Fruit fly (Drosophila melanogaster) whole organism, embryonic: Measurements from ENCODE around the gene CG7685.

ENCODE experiments used
- Bgb ChIP-seq: fragments of 200-800 bp; sonication (Bioruptor generic); IDR thresholded peaks from 2 replicates; pipeline ENCODE4 v1.3.6; 2022; ENCODE audit warnings: missing biosample characterization, missing genetic modification characterization; ENCODE audit not compliant: partially characterized antibody
- CG10267 ChIP-seq: fragments of 200-800 bp; sonication (Bioruptor generic); optimal IDR thresholded peaks from 2 replicates; lab custom pipeline; 2018; ENCODE audit warnings: missing biosample characterization, mild to moderate bottlenecking, missing genetic modification characterization, moderate library complexity
- CG13123 ChIP-seq: fragments of 200-800 bp; sonication (Bioruptor generic); optimal IDR thresholded peaks from 2 replicates; lab custom pipeline; 2016; ENCODE audit warnings: missing biosample characterization, missing genetic modification characterization
- CG13894 ChIP-seq: fragments of 200-800 bp; sonication (Bioruptor generic); optimal IDR thresholded peaks from 3 replicates; lab custom pipeline; 2018; ENCODE audit warnings: missing biosample characterization, mild to moderate bottlenecking, missing genetic modification characterization, moderate library complexity
- CG16815 ChIP-seq: fragments of 200-800 bp; sonication (Bioruptor generic); optimal IDR thresholded peaks from 3 replicates; lab custom pipeline; 2017; ENCODE audit warnings: missing biosample characterization, mild to moderate bottlenecking, missing genetic modification characterization
- CG17361 ChIP-seq: fragments of 200-800 bp; sonication (Bioruptor generic); IDR thresholded peaks from 3 replicates; pipeline ENCODE4 v1.3.6; 2022; ENCODE audit warnings: missing biosample characterization, missing genetic modification characterization
- CG17912 ChIP-seq: fragments of 200-800 bp; sonication (Bioruptor generic); optimal IDR thresholded peaks from 2 replicates; lab custom pipeline; 2018; ENCODE audit warnings: missing biosample characterization, mild to moderate bottlenecking, missing genetic modification characterization
- CG18599 ChIP-seq: fragments of 200-800 bp; sonication (Bioruptor generic); optimal IDR thresholded peaks from 3 replicates; lab custom pipeline; 2017; ENCODE audit warnings: missing biosample characterization, missing genetic modification characterization, mild to moderate bottlenecking, moderate library complexity, missing genetic modification reagents
- CG2678 ChIP-seq: fragments of 200-800 bp; sonication (Bioruptor generic); optimal IDR thresholded peaks from 3 replicates; lab custom pipeline; 2019; ENCODE audit warnings: missing biosample characterization, mild to moderate bottlenecking, missing genetic modification characterization, moderate library complexity
- CG33213 ChIP-seq: fragments of 200-800 bp; sonication (Bioruptor generic); optimal IDR thresholded peaks from 3 replicates; lab custom pipeline; 2016; ENCODE audit warnings: missing biosample characterization, missing genetic modification characterization
- CG42726 ChIP-seq: fragments of 200-800 bp; sonication (Bioruptor generic); IDR thresholded peaks from 2 replicates; pipeline ENCODE4 v1.3.6; 2022; ENCODE audit warnings: missing biosample characterization, missing genetic modification characterization; ENCODE audit not compliant: partially characterized antibody
- CG4360 ChIP-seq: fragments of 200-800 bp; sonication (Bioruptor generic); IDR thresholded peaks from 2 replicates; pipeline ENCODE4 v1.3.6; 2022; ENCODE audit warnings: missing biosample characterization, missing genetic modification characterization
- CG43689 ChIP-seq: fragments of 200-800 bp; sonication (Bioruptor generic); IDR thresholded peaks from 2 replicates; pipeline ENCODE4 v1.3.6; 2022; ENCODE audit warnings: missing biosample characterization, missing genetic modification characterization
- CG5245 ChIP-seq: fragments of 200-800 bp; sonication (Bioruptor generic); optimal IDR thresholded peaks from 3 replicates; lab custom pipeline; 2016; ENCODE audit warnings: missing biosample characterization, missing genetic modification characterization
- CG7963 ChIP-seq: fragments of 200-800 bp; sonication (Bioruptor generic); IDR thresholded peaks from 3 replicates; pipeline ENCODE4 v1.3.6; 2022; ENCODE audit warnings: missing biosample characterization, missing genetic modification characterization; ENCODE audit not compliant: partially characterized antibody
- CG8388 ChIP-seq: fragments of 200-800 bp; sonication (Bioruptor generic); optimal IDR thresholded peaks from 2 replicates; lab custom pipeline; 2019; ENCODE audit warnings: missing biosample characterization, mild to moderate bottlenecking, missing genetic modification characterization, moderate library complexity
- CG8765 ChIP-seq: fragments of 200-800 bp; sonication (Bioruptor generic); IDR thresholded peaks from 2 replicates; pipeline ENCODE4 v1.3.6; 2022; ENCODE audit warnings: missing biosample characterization, missing genetic modification characterization
- Drgx ChIP-seq: fragments of 200-800 bp; sonication (Bioruptor generic); IDR thresholded peaks from 2 replicates; pipeline ENCODE4 v1.3.6; 2022; ENCODE audit warnings: missing biosample characterization, missing genetic modification characterization
- Fer3 ChIP-seq: fragments of 200-800 bp; sonication (Bioruptor generic); optimal IDR thresholded peaks from 2 replicates; lab custom pipeline; 2018; ENCODE audit warnings: missing biosample characterization, mild to moderate bottlenecking, missing genetic modification characterization, moderate library complexity
- HLH3B ChIP-seq: fragments of 200-800 bp; sonication (Bioruptor generic); IDR thresholded peaks from 2 replicates; pipeline ENCODE4 v1.3.6; 2022; ENCODE audit warnings: missing biosample characterization, missing genetic modification characterization
- HmgZ ChIP-seq: fragments of 200-800 bp; sonication (Bioruptor generic); optimal IDR thresholded peaks from 2 replicates; lab custom pipeline; 2018; ENCODE audit warnings: missing biosample characterization, mild to moderate bottlenecking, missing genetic modification characterization
- Hmr ChIP-seq: fragments of 200-800 bp; sonication (Bioruptor generic); optimal IDR thresholded peaks from 3 replicates; lab custom pipeline; 2017; ENCODE audit warnings: mild to moderate bottlenecking, missing biosample characterization, missing genetic modification reagents, missing genetic modification characterization
- Hr78 ChIP-seq, 2 experiments: fragments of 200-800 bp in 1 of 2; fragments of >200 bp in 1 of 2; sonication (Bioruptor generic) in 1 of 2; optimal IDR thresholded peaks; 2 replicates each; lab custom pipeline; 2017 to 2019; ENCODE audit warnings: missing biosample characterization in 2 of 2, missing genetic modification characterization in 2 of 2, mild to moderate bottlenecking in 1 of 2, moderate library complexity in 1 of 2
- Hsf ChIP-seq: fragments of 200-800 bp; sonication (Bioruptor generic); optimal IDR thresholded peaks from 3 replicates; lab custom pipeline; 2016; ENCODE audit warnings: missing biosample characterization, missing genetic modification characterization
- Lhr ChIP-seq: fragments of 200-800 bp; sonication (Bioruptor generic); optimal IDR thresholded peaks from 3 replicates; lab custom pipeline; 2017; ENCODE audit warnings: mild to moderate bottlenecking, missing biosample characterization, missing genetic modification reagents, missing genetic modification characterization
- NC2α ChIP-seq: fragments of 200-800 bp; sonication (Bioruptor generic); optimal IDR thresholded peaks from 2 replicates; lab custom pipeline; 2016; ENCODE audit warnings: missing biosample characterization, missing genetic modification characterization
- Rfx ChIP-seq: fragments of 200-800 bp; sonication (Bioruptor generic); IDR thresholded peaks from 2 replicates; pipeline ENCODE4 v1.3.6; 2022; ENCODE audit warnings: missing biosample characterization, missing genetic modification characterization
- Rx ChIP-seq: fragments of 200-800 bp; sonication (Bioruptor generic); IDR thresholded peaks from 2 replicates; pipeline ENCODE4 v1.3.6; 2022; ENCODE audit warnings: missing biosample characterization, missing genetic modification characterization
- Taf1 ChIP-seq: fragments of 200-800 bp; sonication (Bioruptor generic); IDR thresholded peaks from 2 replicates; pipeline ENCODE4 v1.3.6; 2022; ENCODE audit warnings: missing biosample characterization, missing genetic modification characterization
- YL-1 ChIP-seq: fragments of 200-800 bp; sonication (Bioruptor generic); optimal IDR thresholded peaks from 3 replicates; lab custom pipeline; 2017; ENCODE audit warnings: missing biosample characterization, mild to moderate bottlenecking, missing genetic modification characterization
- crp ChIP-seq, 2 experiments: fragments of 200-800 bp; sonication (Bioruptor generic); optimal IDR thresholded peaks; 2 replicates in 1 of 2; 3 replicates in 1 of 2; lab custom pipeline; 2017; ENCODE audit warnings: missing biosample characterization in 2 of 2, missing genetic modification characterization in 2 of 2, mild to moderate bottlenecking in 1 of 2, moderate library complexity in 1 of 2
- gsb ChIP-seq: fragments of 200-800 bp; sonication (Bioruptor generic); IDR thresholded peaks from 2 replicates; pipeline ENCODE4 v1.3.6; 2022; ENCODE audit warnings: missing biosample characterization, missing genetic modification characterization
- lmd ChIP-seq: fragments of 200-800 bp; sonication (Bioruptor generic); IDR thresholded peaks from 2 replicates; pipeline ENCODE4 v1.3.6; 2022; ENCODE audit warnings: missing biosample characterization, missing genetic modification characterization
- nau ChIP-seq: fragments of 200-800 bp; sonication (Bioruptor generic); optimal IDR thresholded peaks from 3 replicates; lab custom pipeline; 2017; ENCODE audit warnings: missing biosample characterization, mild to moderate bottlenecking, missing genetic modification characterization, missing genetic modification reagents
- oc ChIP-seq: fragments of 200-800 bp; sonication (Bioruptor generic); optimal IDR thresholded peaks from 2 replicates; lab custom pipeline; 2018; ENCODE audit warnings: missing biosample characterization, mild to moderate bottlenecking, missing genetic modification characterization, moderate library complexity
- psq ChIP-seq: fragments of 200-800 bp; sonication (Bioruptor generic); optimal IDR thresholded peaks from 2 replicates; lab custom pipeline; 2017; ENCODE audit warnings: missing biosample characterization, missing genetic modification characterization
- rib ChIP-seq: fragments of 200-800 bp; sonication (Bioruptor generic); IDR thresholded peaks from 2 replicates; pipeline ENCODE4 v1.3.6; 2022; ENCODE audit warnings: missing biosample characterization, missing genetic modification characterization
- salm ChIP-seq: fragments of 200-800 bp; sonication (Bioruptor generic); optimal IDR thresholded peaks from 2 replicates; lab custom pipeline; 2018; ENCODE audit warnings: missing biosample characterization, mild to moderate bottlenecking, missing genetic modification characterization
- sd ChIP-seq: fragments of 200-800 bp; sonication (Bioruptor generic); optimal IDR thresholded peaks from 3 replicates; lab custom pipeline; 2018; ENCODE audit warnings: missing biosample characterization, mild to moderate bottlenecking, missing genetic modification characterization, moderate library complexity
- sens-2 ChIP-seq: fragments of 200-800 bp; sonication (Bioruptor generic); IDR thresholded peaks from 2 replicates; pipeline ENCODE4 v1.3.6; 2022; ENCODE audit warnings: missing biosample characterization, missing genetic modification characterization
- seq ChIP-seq: fragments of 200-800 bp; sonication (Bioruptor generic); IDR thresholded peaks from 2 replicates; pipeline ENCODE4 v1.3.6; 2022; ENCODE audit warnings: missing biosample characterization, missing genetic modification characterization
- slbo ChIP-seq: fragments of 200-800 bp; sonication (Bioruptor generic); IDR thresholded peaks from 2 replicates; pipeline ENCODE4 v1.3.6; 2022; ENCODE audit warnings: missing biosample characterization, missing genetic modification characterization
- so ChIP-seq: fragments of 200-800 bp; sonication (Bioruptor generic); IDR thresholded peaks from 3 replicates; pipeline ENCODE4 v1.3.6; 2022; ENCODE audit warnings: missing biosample characterization, missing genetic modification characterization
- stc ChIP-seq: fragments of 200-800 bp; sonication (Bioruptor generic); IDR thresholded peaks from 2 replicates; pipeline ENCODE4 v1.3.6; 2022; ENCODE audit warnings: missing biosample characterization, missing genetic modification characterization
- tna ChIP-seq: fragments of 200-800 bp; sonication (Bioruptor generic); IDR thresholded peaks from 2 replicates; pipeline ENCODE4 v1.3.6; 2022; ENCODE audit warnings: missing biosample characterization, missing genetic modification characterization; ENCODE audit not compliant: partially characterized antibody
- twi ChIP-seq: fragments of 200-800 bp; optimal IDR thresholded peaks from 2 replicates; lab custom pipeline; 2019; ENCODE audit warnings: missing biosample characterization, mild to moderate bottlenecking, missing genetic modification characterization, moderate library complexity
- unc-4 ChIP-seq: fragments of 200-800 bp; sonication (Bioruptor generic); IDR thresholded peaks from 2 replicates; pipeline ENCODE4 v1.3.6; 2022; ENCODE audit warnings: missing biosample characterization, missing genetic modification characterization; ENCODE audit not compliant: partially characterized antibody

Gene CG7685

DNA sequence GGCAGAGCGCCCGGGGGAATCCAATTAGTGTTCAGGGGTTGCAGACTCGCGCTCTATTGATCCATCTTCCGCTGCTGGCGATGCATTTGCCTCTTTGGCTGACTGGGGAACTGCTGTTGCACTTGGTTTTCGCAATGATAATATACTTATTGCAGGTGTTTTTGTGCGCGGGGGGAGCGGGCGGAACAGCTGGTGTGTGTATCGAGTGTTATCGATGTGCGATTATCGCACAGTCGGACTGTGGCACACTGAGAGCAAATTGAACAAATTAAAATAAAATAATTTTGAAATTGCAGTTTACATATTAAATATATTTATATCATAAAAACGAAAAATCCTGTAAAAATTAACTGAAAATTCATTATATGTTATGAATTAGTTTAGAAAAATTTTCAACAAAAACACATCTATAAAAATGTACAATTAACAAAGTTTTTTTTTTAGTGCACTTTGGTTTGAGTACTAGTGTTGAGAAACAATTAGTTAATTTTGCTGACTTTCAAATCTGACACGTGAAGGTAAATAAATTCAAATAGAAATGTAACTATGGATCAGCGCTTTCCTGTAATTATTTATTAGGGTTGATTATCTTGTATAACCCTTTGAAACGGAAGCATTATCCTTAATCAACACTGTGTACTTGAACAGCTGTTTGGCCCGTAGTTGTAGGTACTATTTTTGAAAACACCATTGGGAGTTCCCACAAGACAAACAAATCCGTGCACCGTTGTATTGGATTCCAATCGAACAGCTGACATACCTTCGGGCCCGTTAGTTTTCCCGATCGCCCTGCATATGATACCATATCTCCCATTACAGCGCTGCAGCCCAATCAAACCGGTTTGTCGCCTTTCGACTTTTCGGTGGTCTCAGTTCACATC, 2.0 kb upstream of the CG7685 start, which contains the start of the genes Wdr37 and koko (continued):
- TF ChIP-seq slbo (GFP tag; lab: Robert Waterston, UW) (peak; percentile 99), so (GFP tag; lab: Robert Waterston, UW) (peak; percentile 90), lmd (GFP tag; lab: Robert Waterston, UW) (peak; percentile 98), CG17912 (peak; percentile 48), sens-2 (GFP tag; lab: Robert Waterston, UW) (peak; percentile 78), CG13894 (tag; lab: Kevin White, UChicago) (peak; percentile 92), gsb (GFP tag; lab: Robert Waterston, UW) (peak; percentile 92), CG2678 (tag; lab: Kevin White, UChicago) (peak; percentile 98), twi (tag; lab: Kevin White, UChicago) (peak; percentile 95), nau (peak; percentile 83), CG42726 (GFP tag; lab: Robert Waterston, UW) (peak; percentile 62; the same call in 1 of the 2 replicates), CG17361 (peak; percentile 100), crp (GFP tag; optimal IDR thresholded peaks at IDR 0.05; lab: Kevin White, UChicago) (peak; percentile 71 to 90), CG33213 (GFP tag; lab: Kevin White, UChicago) (peak; percentile 48), oc (tag; lab: Kevin White, UChicago) (peak; percentile 96), unc-4 (GFP tag; lab: Robert Waterston, UW) (peak; percentile 66), YL-1 (GFP tag; lab: Kevin White, UChicago) (peak; percentile 72), CG18599 (GFP tag; lab: Kevin White, UChicago) (peak; percentile 96), Hr78 (GFP tag; optimal IDR thresholded peaks at IDR 0.05; lab: Kevin White, UChicago) (peak in 1 of 2 experiments; percentile 79), Rx (GFP tag; lab: Robert Waterston, UW) (peak; percentile 83), CG5245 (GFP tag; lab: Kevin White, UChicago) (peak; percentile 82), CG8765 (GFP tag; lab: Robert Waterston, UW) (peak; percentile 90), seq (GFP tag; lab: Robert Waterston, UW) (peak; percentile 96), Bgb (GFP tag; lab: Robert Waterston, UW) (0 out of 2 replicates have a peak, but pooled peaks have one; percentile 7), CG4360 (GFP tag; lab: Robert Waterston, UW) (peak; percentile 60; the same call in 1 of the 2 replicates), Rfx (peak; percentile 97), rib (GFP tag; lab: Robert Waterston, UW) (peak; percentile 97), CG10267 (peak; percentile 99), CG8388 (GFP tag; lab: Kevin White, UChicago) (peak; percentile 97), HmgZ (tag; lab: Kevin White, UChicago) (peak; percentile 96), CG13123 (GFP tag; lab: Kevin White, UChicago) (peak; percentile 95), Fer3 (tag; lab: Kevin White, UChicago) (peak; percentile 98), CG43689 (GFP tag; lab: Robert Waterston, UW) (peak; percentile 94), CG7963 (peak; percentile 35; the same call in 1 of the 3 replicates), Hmr (GFP tag; lab: Kevin White, UChicago) (peak; percentile 96), Drgx (GFP tag; lab: Robert Waterston, UW) (peak; percentile 98), CG16815 (GFP tag; lab: Kevin White, UChicago) (peak; percentile 96), Taf1 (GFP tag; lab: Robert Waterston, UW) (peak; percentile 93), HLH3B (GFP tag; lab: Robert Waterston, UW) (peak; percentile 99), salm (tag; lab: Kevin White, UChicago) (peak; percentile 91), Lhr (GFP tag; lab: Kevin White, UChicago) (peak; percentile 85), tna (GFP tag; lab: Robert Waterston, UW) (peak; percentile 53; the same call in 1 of the 2 replicates), psq (GFP tag; lab: Kevin White, UChicago) (peak; percentile 90), stc (peak; percentile 98), Hsf (peak; percentile 89), NC2α (GFP tag; lab: Kevin White, UChicago) (peak; percentile 52), sd (tag; lab: Kevin White, UChicago) (peak; percentile 89)
